Fruit fly (Drosophila melanogaster) Kc167 (cell line): ENCODE results near the gene Jhbp13.

Source experiments
- Sin3A ChIP-seq: fragments of >200 bp; optimal IDR thresholded peaks from 2 replicates; lab custom pipeline; 2018; ENCODE audit warnings: missing external identifiers
- h ChIP-seq: fragments of >200 bp; optimal IDR thresholded peaks from 3 replicates; lab custom pipeline; 2018; ENCODE audit warnings: missing external identifiers
- insv ChIP-seq: fragments of >200 bp; optimal IDR thresholded peaks from 3 replicates; lab custom pipeline; 2018; ENCODE audit warnings: missing external identifiers
- psq ChIP-seq: fragments of >200 bp; optimal IDR thresholded peaks from 2 replicates; lab custom pipeline; 2017; ENCODE audit warnings: missing external identifiers
- ttk ChIP-seq: sonication (Bioruptor generic); optimal IDR thresholded peaks from 2 replicates; lab custom pipeline; 2017; ENCODE audit warnings: missing external identifiers

DNA sequence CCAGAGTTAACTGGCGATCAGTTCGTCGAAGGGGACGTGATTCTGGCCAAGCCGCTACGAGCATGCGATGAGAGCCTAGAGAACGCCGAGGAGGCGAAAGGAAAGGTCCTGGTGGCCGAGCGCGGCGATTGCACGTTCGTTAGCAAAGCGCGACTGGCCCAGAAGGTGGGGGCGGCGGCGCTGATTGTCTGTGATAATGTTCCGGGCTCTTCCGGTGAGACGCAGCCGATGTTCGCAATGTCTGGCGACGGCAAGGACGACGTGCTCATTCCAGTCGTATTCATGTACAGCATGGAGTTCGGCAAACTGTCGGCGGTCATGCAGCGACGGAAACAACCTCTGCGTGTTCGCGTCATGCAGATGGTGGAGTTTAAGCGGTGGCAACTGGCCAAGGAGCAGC, 44.0 kb upstream of the Jhbp13 start:
- TF ChIP-seq Sin3A (lab: Kevin White, UChicago) (no peak), ttk (lab: Kevin White, UChicago) (no peak), psq (lab: Kevin White, UChicago) (no peak), h (lab: Kevin White, UChicago) (no peak), insv (no peak)
